Fruit fly (Drosophila melanogaster) whole organism, embryonic: ENCODE results near the gene Crz.

Experiments used
- Abd-B ChIP-seq: fragments of 200-800 bp; sonication (Bioruptor generic); optimal IDR thresholded peaks from 2 replicates; lab custom pipeline; 2018; ENCODE audit warnings: missing biosample characterization, mild to moderate bottlenecking, missing genetic modification characterization, moderate library complexity
- Aef1 ChIP-seq: fragments of 200-800 bp; sonication (Bioruptor generic); IDR thresholded peaks from 3 replicates; pipeline ENCODE4 v1.3.6; 2022; ENCODE audit warnings: missing biosample characterization, missing genetic modification characterization
- CG11560 ChIP-seq: fragments of 200-800 bp; sonication (Bioruptor generic); IDR thresholded peaks from 3 replicates; pipeline ENCODE4 v1.3.6; 2022; ENCODE audit warnings: missing biosample characterization, missing genetic modification characterization
- CG13287 ChIP-seq: fragments of 200-800 bp; sonication (Bioruptor generic); IDR thresholded peaks from 2 replicates; pipeline ENCODE4 v1.3.6; 2022; ENCODE audit warnings: missing biosample characterization, missing genetic modification characterization; ENCODE audit not compliant: partially characterized antibody
- CG13424 ChIP-seq: fragments of 200-800 bp; sonication (Bioruptor generic); optimal IDR thresholded peaks from 2 replicates; lab custom pipeline; 2019; ENCODE audit warnings: missing biosample characterization, mild to moderate bottlenecking, missing genetic modification characterization, moderate library complexity
- CG13624 ChIP-seq: fragments of 200-800 bp; sonication (Bioruptor generic); optimal IDR thresholded peaks from 2 replicates; lab custom pipeline; 2016; ENCODE audit warnings: missing biosample characterization, missing genetic modification characterization
- CG13894 ChIP-seq: fragments of 200-800 bp; sonication (Bioruptor generic); optimal IDR thresholded peaks from 3 replicates; lab custom pipeline; 2018; ENCODE audit warnings: missing biosample characterization, mild to moderate bottlenecking, missing genetic modification characterization, moderate library complexity
- CG14667 ChIP-seq: fragments of 200-800 bp; sonication (Bioruptor generic); IDR thresholded peaks from 2 replicates; pipeline ENCODE4 v1.3.6; 2022; ENCODE audit warnings: missing biosample characterization, missing genetic modification characterization
- CG14965 ChIP-seq: fragments of 200-800 bp; sonication (Bioruptor generic); optimal IDR thresholded peaks from 2 replicates; lab custom pipeline; 2016; ENCODE audit warnings: missing biosample characterization, missing genetic modification characterization, borderline replicate concordance
- CG1647 ChIP-seq: fragments of 200-800 bp; sonication (Bioruptor generic); optimal IDR thresholded peaks from 3 replicates; lab custom pipeline; 2016; ENCODE audit warnings: missing biosample characterization, missing genetic modification characterization
- CG16813 ChIP-seq: fragments of 200-800 bp; sonication (Bioruptor generic); IDR thresholded peaks from 3 replicates; pipeline ENCODE4 v1.3.6; 2022; ENCODE audit warnings: missing biosample characterization, missing genetic modification characterization; ENCODE audit not compliant: partially characterized antibody
- CG17912 ChIP-seq: fragments of 200-800 bp; sonication (Bioruptor generic); optimal IDR thresholded peaks from 2 replicates; lab custom pipeline; 2018; ENCODE audit warnings: missing biosample characterization, mild to moderate bottlenecking, missing genetic modification characterization
- CG18599 ChIP-seq: fragments of 200-800 bp; sonication (Bioruptor generic); optimal IDR thresholded peaks from 3 replicates; lab custom pipeline; 2017; ENCODE audit warnings: missing biosample characterization, missing genetic modification characterization, mild to moderate bottlenecking, moderate library complexity, missing genetic modification reagents
- CG2712 ChIP-seq: fragments of 200-800 bp; optimal IDR thresholded peaks from 3 replicates; lab custom pipeline; 2019; ENCODE audit warnings: missing biosample characterization, mild to moderate bottlenecking, missing genetic modification characterization, moderate library complexity
- CG30403 ChIP-seq: fragments of 200-800 bp; sonication (Bioruptor generic); optimal IDR thresholded peaks from 3 replicates; lab custom pipeline; 2016; ENCODE audit warnings: missing biosample characterization, missing genetic modification characterization
- CG31365 ChIP-seq: fragments of 200-800 bp; sonication (Bioruptor generic); optimal IDR thresholded peaks from 2 replicates; lab custom pipeline; 2018; ENCODE audit warnings: missing biosample characterization, mild to moderate bottlenecking, missing genetic modification characterization
- CG3281 ChIP-seq: fragments of 200-800 bp; sonication (Bioruptor generic); optimal IDR thresholded peaks from 3 replicates; lab custom pipeline; 2017; ENCODE audit warnings: missing biosample characterization, mild to moderate bottlenecking, missing genetic modification characterization
- CG34376 ChIP-seq: fragments of 200-800 bp; sonication (Bioruptor generic); optimal IDR thresholded peaks from 2 replicates; lab custom pipeline; 2018; ENCODE audit warnings: missing biosample characterization, mild to moderate bottlenecking, missing genetic modification characterization
- CG34422 ChIP-seq: fragments of 200-800 bp; sonication (Bioruptor generic); IDR thresholded peaks from 3 replicates; pipeline ENCODE4 v1.3.6; 2022; ENCODE audit warnings: missing biosample characterization, missing genetic modification characterization
- CG42726 ChIP-seq: fragments of 200-800 bp; sonication (Bioruptor generic); IDR thresholded peaks from 2 replicates; pipeline ENCODE4 v1.3.6; 2022; ENCODE audit warnings: missing biosample characterization, missing genetic modification characterization; ENCODE audit not compliant: partially characterized antibody
- CG5953 ChIP-seq: fragments of 200-800 bp; sonication (Bioruptor generic); IDR thresholded peaks from 2 replicates; pipeline ENCODE4 v1.3.6; 2022; ENCODE audit warnings: missing biosample characterization, missing genetic modification characterization
- CG6791 ChIP-seq: fragments of 200-800 bp; sonication (Bioruptor generic); IDR thresholded peaks from 3 replicates; pipeline ENCODE4 v1.3.6; 2022; ENCODE audit warnings: missing biosample characterization, missing genetic modification characterization; ENCODE audit not compliant: partially characterized antibody
- CG7963 ChIP-seq: fragments of 200-800 bp; sonication (Bioruptor generic); IDR thresholded peaks from 3 replicates; pipeline ENCODE4 v1.3.6; 2022; ENCODE audit warnings: missing biosample characterization, missing genetic modification characterization; ENCODE audit not compliant: partially characterized antibody
- CG8290 ChIP-seq, 3 experiments: fragments of 200-800 bp; sonication (Bioruptor generic); optimal IDR thresholded peaks; 2 replicates each; lab custom pipeline; 2016 to 2019; ENCODE audit warnings: missing biosample characterization in 3 of 3, missing genetic modification characterization in 3 of 3, mild to moderate bottlenecking in 2 of 3, moderate library complexity in 1 of 3
- CG8924 ChIP-seq: fragments of 200-800 bp; optimal IDR thresholded peaks from 3 replicates; lab custom pipeline; 2019; ENCODE audit warnings: missing biosample characterization, mild to moderate bottlenecking, missing genetic modification characterization, moderate library complexity
- CG8944 ChIP-seq: fragments of 200-800 bp; sonication (Bioruptor generic); optimal IDR thresholded peaks from 3 replicates; lab custom pipeline; 2016; ENCODE audit warnings: missing biosample characterization, missing genetic modification characterization
- CkIIα-i1 ChIP-seq: fragments of 200-800 bp; sonication (Bioruptor generic); IDR thresholded peaks from 2 replicates; pipeline ENCODE4 v1.3.6; 2022; ENCODE audit warnings: missing biosample characterization, missing genetic modification characterization
- Eip74EF ChIP-seq, 2 experiments: fragments of 200-800 bp in 1 of 2; fragments of >200 bp in 1 of 2; sonication (Bioruptor generic) in 1 of 2; optimal IDR thresholded peaks; 2 replicates each; lab custom pipeline; 2017 to 2019; ENCODE audit warnings: missing biosample characterization in 2 of 2, missing genetic modification characterization in 2 of 2, mild to moderate bottlenecking in 1 of 2, moderate library complexity in 1 of 2
- Hmx ChIP-seq: fragments of 200-800 bp; sonication (Bioruptor generic); optimal IDR thresholded peaks from 2 replicates; lab custom pipeline; 2016; ENCODE audit warnings: missing biosample characterization, missing genetic modification characterization
- Scr ChIP-seq: fragments of 200-800 bp; sonication (Bioruptor generic); IDR thresholded peaks from 2 replicates; pipeline ENCODE4 v1.3.6; 2022; ENCODE audit warnings: missing biosample characterization, missing genetic modification characterization; ENCODE audit not compliant: partially characterized antibody
- Six4 ChIP-seq: fragments of 200-800 bp; sonication (Bioruptor generic); optimal IDR thresholded peaks from 2 replicates; lab custom pipeline; 2016; ENCODE audit warnings: missing biosample characterization, missing genetic modification characterization
- Sox102F ChIP-seq: fragments of 200-800 bp; sonication (Bioruptor generic); optimal IDR thresholded peaks from 2 replicates; lab custom pipeline; 2018; ENCODE audit warnings: missing biosample characterization, mild to moderate bottlenecking, missing genetic modification characterization, moderate library complexity
- Spps ChIP-seq: fragments of 200-800 bp; sonication (Bioruptor generic); optimal IDR thresholded peaks from 2 replicates; lab custom pipeline; 2018; ENCODE audit warnings: missing biosample characterization, mild to moderate bottlenecking, missing genetic modification characterization
- Ssrp ChIP-seq: fragments of 200-800 bp; sonication (Bioruptor generic); optimal IDR thresholded peaks from 2 replicates; lab custom pipeline; 2018; ENCODE audit warnings: missing biosample characterization, mild to moderate bottlenecking, missing genetic modification characterization, moderate library complexity
- ap ChIP-seq: fragments of 200-800 bp; sonication (Bioruptor generic); IDR thresholded peaks from 2 replicates; pipeline ENCODE4 v1.3.6; 2022; ENCODE audit warnings: missing biosample characterization, missing genetic modification characterization
- br ChIP-seq: fragments of >200 bp; optimal IDR thresholded peaks from 2 replicates; lab custom pipeline; 2017
- cg ChIP-seq: fragments of 200-800 bp; sonication (Bioruptor generic); optimal IDR thresholded peaks from 3 replicates; lab custom pipeline; 2019; ENCODE audit warnings: missing biosample characterization, mild to moderate bottlenecking, missing genetic modification characterization, moderate library complexity
- exex ChIP-seq: fragments of 200-800 bp; sonication (Bioruptor generic); optimal IDR thresholded peaks from 4 replicates; lab custom pipeline; 2018; ENCODE audit warnings: missing biosample characterization, mild to moderate bottlenecking, missing genetic modification characterization, moderate library complexity
- eyg ChIP-seq: fragments of 200-800 bp; sonication (Bioruptor generic); optimal IDR thresholded peaks from 3 replicates; lab custom pipeline; 2016; ENCODE audit warnings: missing biosample characterization, missing genetic modification characterization
- inv ChIP-seq: fragments of 200-800 bp; sonication (Bioruptor generic); IDR thresholded peaks from 2 replicates; pipeline ENCODE4 v1.3.6; 2022; ENCODE audit warnings: missing biosample characterization, missing genetic modification characterization; ENCODE audit not compliant: partially characterized antibody
- luna ChIP-seq: fragments of 200-800 bp; sonication (Bioruptor generic); optimal IDR thresholded peaks from 2 replicates; lab custom pipeline; 2016; ENCODE audit warnings: missing biosample characterization, missing genetic modification characterization
- mirr ChIP-seq: fragments of 200-800 bp; sonication (Bioruptor generic); optimal IDR thresholded peaks from 3 replicates; lab custom pipeline; 2018; ENCODE audit warnings: missing biosample characterization, mild to moderate bottlenecking, missing genetic modification characterization
- pzg ChIP-seq: fragments of 200-800 bp; sonication (Bioruptor generic); optimal IDR thresholded peaks from 3 replicates; lab custom pipeline; 2018; ENCODE audit warnings: missing biosample characterization, mild to moderate bottlenecking, missing genetic modification characterization, moderate library complexity
- repo ChIP-seq: fragments of 200-800 bp; sonication (Bioruptor generic); optimal IDR thresholded peaks from 2 replicates; lab custom pipeline; 2016; ENCODE audit warnings: missing biosample characterization, missing genetic modification characterization
- sima ChIP-seq: fragments of 200-800 bp; sonication (Bioruptor generic); optimal IDR thresholded peaks from 2 replicates; lab custom pipeline; 2016; ENCODE audit warnings: missing biosample characterization, missing genetic modification characterization
- sug ChIP-seq: fragments of 200-800 bp; optimal IDR thresholded peaks from 2 replicates; lab custom pipeline; 2019; ENCODE audit warnings: missing biosample characterization, mild to moderate bottlenecking, missing genetic modification characterization, moderate library complexity
- trem ChIP-seq: fragments of 200-800 bp; optimal IDR thresholded peaks from 3 replicates; lab custom pipeline; 2019; ENCODE audit warnings: missing biosample characterization, mild to moderate bottlenecking, missing genetic modification characterization, moderate library complexity
- zfh2 ChIP-seq: fragments of 200-800 bp; sonication (Bioruptor generic); optimal IDR thresholded peaks from 2 replicates; lab custom pipeline; 2016; ENCODE audit warnings: missing biosample characterization, missing genetic modification characterization

The Crz gene

DNA sequence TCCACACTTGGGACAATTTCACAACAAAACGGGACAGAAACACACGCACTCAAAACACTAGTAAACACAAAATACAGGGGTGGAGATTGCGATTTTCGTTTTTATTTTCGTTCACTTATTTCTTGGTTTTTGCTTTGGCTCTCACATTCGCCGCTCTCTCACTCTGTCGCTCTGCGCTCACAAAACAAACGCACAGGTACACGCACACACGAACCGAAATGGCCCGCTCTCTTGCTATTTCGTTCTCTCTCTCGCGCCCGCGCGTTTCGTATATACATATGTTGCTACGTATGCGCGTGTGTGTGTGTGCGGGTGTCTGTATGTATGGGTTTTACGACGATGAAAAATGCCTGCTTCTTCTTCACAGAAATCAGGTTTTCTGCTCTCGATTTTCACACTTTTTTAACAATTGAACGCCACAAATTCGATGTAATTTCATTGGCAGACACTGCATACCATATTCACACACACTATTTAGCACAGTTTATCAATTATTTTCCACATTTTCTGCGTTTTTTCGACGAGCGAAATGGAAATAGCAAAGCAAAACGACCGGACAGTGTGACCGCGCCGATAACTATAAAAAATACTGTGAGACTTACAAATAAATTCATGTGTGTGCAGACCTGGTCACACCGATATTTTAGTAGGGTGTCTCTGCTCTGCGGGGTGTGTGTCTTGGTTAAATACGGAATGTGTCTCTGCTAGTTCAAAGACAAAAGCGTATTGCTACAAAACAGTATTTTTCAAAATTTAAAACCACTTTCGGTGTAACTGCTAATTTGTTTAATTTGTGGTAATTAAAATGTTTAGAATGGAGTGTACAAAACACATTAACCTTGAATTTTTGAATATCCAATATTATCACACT, 28.1 kb upstream of the Crz start, which contains the start of gene trx (continued):
- TF ChIP-seq Sox102F (GFP tag; lab: Kevin White, UChicago): no peak
- TF ChIP-seq eyg (GFP tag; lab: Kevin White, UChicago): no peak
- peak; percentile 99 for TF ChIP-seq pzg (GFP tag; lab: Kevin White, UChicago)
- TF ChIP-seq Hmx (GFP tag; lab: Kevin White, UChicago): no peak
- no peak for TF ChIP-seq CG7963 (GFP tag; lab: Robert Waterston, UW)
- no peak for TF ChIP-seq CG31365 (tag; lab: Kevin White, UChicago)
- TF ChIP-seq repo (GFP tag; lab: Kevin White, UChicago): peak; percentile 5
- no peak for TF ChIP-seq CG34422 (GFP tag; lab: Robert Waterston, UW)
- peak; percentile 4 for TF ChIP-seq zfh2
- TF ChIP-seq Six4 (GFP tag; lab: Kevin White, UChicago): no peak
- no peak for TF ChIP-seq CG13624 (GFP tag; lab: Kevin White, UChicago)
- TF ChIP-seq CG11560 (tag; lab: Robert Waterston, UW): no peak
- peak; percentile 46 for TF ChIP-seq CG13894
- TF ChIP-seq CG17912 (GFP tag; lab: Kevin White, UChicago): no peak
- TF ChIP-seq exex (tag; lab: Kevin White, UChicago): no peak
- TF ChIP-seq trem (tag; lab: Kevin White, UChicago): peak; percentile 71
- TF ChIP-seq Eip74EF (GFP tag; optimal IDR thresholded peaks at IDR 0.05; lab: Kevin White, UChicago): peak in 1 of 2 experiments; percentile 45
- no peak for TF ChIP-seq CG1647 (GFP tag; lab: Kevin White, UChicago)
- TF ChIP-seq CG14667 (GFP tag; lab: Robert Waterston, UW): no peak
- no peak for TF ChIP-seq CG30403 (GFP tag; lab: Kevin White, UChicago)
- TF ChIP-seq inv (GFP tag; lab: Robert Waterston, UW): no peak
- TF ChIP-seq Ssrp (tag; lab: Kevin White, UChicago): no peak
- no peak for TF ChIP-seq mirr (GFP tag; lab: Kevin White, UChicago)
- no peak for TF ChIP-seq CkIIα-i1 (GFP tag; lab: Robert Waterston, UW)
- TF ChIP-seq CG2712 (tag; lab: Kevin White, UChicago): peak; percentile 59
- TF ChIP-seq cg (GFP tag; lab: Kevin White, UChicago): peak; percentile 100
- TF ChIP-seq CG18599 (GFP tag; lab: Kevin White, UChicago): no peak
- no peak for TF ChIP-seq Spps (tag; lab: Kevin White, UChicago)
- no peak for TF ChIP-seq Scr (GFP tag; lab: Robert Waterston, UW)
- TF ChIP-seq CG3281 (GFP tag; lab: Kevin White, UChicago): no peak
- no peak for TF ChIP-seq CG16813 (GFP tag; lab: Robert Waterston, UW)
- TF ChIP-seq Aef1 (GFP tag; lab: Robert Waterston, UW): no peak
- no peak for TF ChIP-seq CG8944
- TF ChIP-seq CG34376 (GFP tag; lab: Kevin White, UChicago): peak; percentile 56
- peak; percentile 13 for TF ChIP-seq CG8290 (GFP tag; optimal IDR thresholded peaks at IDR 0.05; lab: Kevin White, UChicago)
- peak in 1 of 2 experiments; percentile 41 for TF ChIP-seq CG8290 (tag; optimal IDR thresholded peaks at IDR 0.05; lab: Kevin White, UChicago)
- no peak for TF ChIP-seq CG42726 (GFP tag; lab: Robert Waterston, UW)
- no peak for TF ChIP-seq CG14965 (GFP tag; lab: Kevin White, UChicago)
- no peak for TF ChIP-seq CG13424 (tag; lab: Kevin White, UChicago)
- no peak for TF ChIP-seq CG5953 (GFP tag; lab: Robert Waterston, UW)
- no peak for TF ChIP-seq ap
- no peak for TF ChIP-seq CG6791 (GFP tag; lab: Robert Waterston, UW)
- TF ChIP-seq luna (GFP tag; lab: Kevin White, UChicago): no peak
- no peak for TF ChIP-seq br (lab: Kevin White, UChicago)
- peak; percentile 63 for TF ChIP-seq CG8924 (tag; lab: Kevin White, UChicago)
- no peak for TF ChIP-seq sima
- TF ChIP-seq sug (tag; lab: Kevin White, UChicago): no peak
- TF ChIP-seq Abd-B (GFP tag; lab: Kevin White, UChicago): peak; percentile 87
- no peak for TF ChIP-seq CG13287 (GFP tag; lab: Robert Waterston, UW)
